Worm (Caenorhabditis elegans) whole organism, L1 larva: ENCODE data around the gene R144.6.

ENCODE experiments used
- C34B4.2 ChIP-seq: sonication (generic microtip); optimal IDR thresholded peaks from 2 replicates; lab custom pipeline; 2017; ENCODE audit warnings: mild to moderate bottlenecking, missing genetic modification characterization, missing compliant biosample characterization
- F16B12.6 ChIP-seq: fragments of 150-350 bp; optimal IDR thresholded peaks from 2 replicates; lab custom pipeline; 2014; ENCODE audit warnings: missing biosample characterization, missing genetic modification characterization
- Y116A8C.19 ChIP-seq: sonication (generic microtip); optimal IDR thresholded peaks from 2 replicates; lab custom pipeline; 2016; ENCODE audit warnings: missing compliant biosample characterization, missing genetic modification characterization, borderline replicate concordance
- aha-1 ChIP-seq: fragments of 150-350 bp; optimal IDR thresholded peaks from 2 replicates; lab custom pipeline; 2014; ENCODE audit warnings: missing biosample characterization, missing genetic modification characterization
- aly-2 ChIP-seq: fragments of 150-350 bp; optimal IDR thresholded peaks from 2 replicates; lab custom pipeline; 2014; ENCODE audit warnings: missing biosample characterization, missing genetic modification characterization
- ama-1 ChIP-seq: fragments of 150-350 bp; optimal IDR thresholded peaks from 2 replicates; lab custom pipeline; 2014
- blmp-1 ChIP-seq: fragments of 150-350 bp; optimal IDR thresholded peaks from 2 replicates; lab custom pipeline; 2014; ENCODE audit warnings: missing biosample characterization, missing genetic modification characterization
- ceh-63 ChIP-seq: fragments of 200-800 bp; sonication (Bioruptor generic); optimal IDR thresholded peaks from 2 replicates; lab custom pipeline; 2018; ENCODE audit warnings: mild to moderate bottlenecking, missing genetic modification characterization, missing compliant biosample characterization
- dpl-1 ChIP-seq, 3 experiments: fragments of 150-350 bp in 2 of 3; sonication (generic microtip) in 1 of 3; optimal IDR thresholded peaks; 2 replicates each; lab custom pipeline; 2014 to 2017; ENCODE audit warnings: missing biosample characterization in 3 of 3, missing genetic modification characterization in 3 of 3, missing genetic modification reagents in 3 of 3
- dsc-1 ChIP-seq: sonication (generic microtip); optimal IDR thresholded peaks from 2 replicates; lab custom pipeline; 2016; ENCODE audit warnings: mild to moderate bottlenecking, missing genetic modification characterization, missing compliant biosample characterization
- efl-1 ChIP-seq, 4 experiments: fragments of 150-350 bp; optimal IDR thresholded peaks in 3 of 4; peaks in 1 of 4; 1 replicate in 1 of 4; 2 replicates in 3 of 4; lab custom pipeline; 2014; ENCODE audit warnings: missing biosample characterization in 2 of 4, missing genetic modification characterization in 2 of 4, missing genetic modification reagents in 2 of 4
- efl-3 ChIP-seq: fragments of 200-800 bp; sonication (Bioruptor generic); optimal IDR thresholded peaks from 2 replicates; lab custom pipeline; 2018; ENCODE audit warnings: mild to moderate bottlenecking, missing genetic modification characterization, missing compliant biosample characterization
- egl-13 ChIP-seq: sonication (generic microtip); optimal IDR thresholded peaks from 2 replicates; lab custom pipeline; 2016; ENCODE audit warnings: missing genotype, missing genetic modification reagents, missing genetic modification characterization, missing compliant biosample characterization
- egl-27 ChIP-seq, 2 experiments: fragments of 150-350 bp in 1 of 2; sonication (generic microtip); optimal IDR thresholded peaks; 3 replicates each; lab custom pipeline; 2017 to 2018; ENCODE audit warnings: missing biosample characterization in 2 of 2, missing genetic modification characterization in 2 of 2, missing genetic modification reagents in 2 of 2
- elt-2 ChIP-seq: sonication (generic microtip); optimal IDR thresholded peaks from 2 replicates; lab custom pipeline; 2016; ENCODE audit warnings: missing genetic modification characterization, mild to moderate bottlenecking, inconsistent platforms, missing compliant biosample characterization, missing genetic modification reagents
- fkh-4 ChIP-seq: sonication (generic microtip); optimal IDR thresholded peaks from 2 replicates; lab custom pipeline; 2016; ENCODE audit warnings: missing compliant biosample characterization, missing genetic modification characterization, borderline replicate concordance
- fos-1 ChIP-seq: fragments of 150-350 bp; optimal IDR thresholded peaks from 2 replicates; lab custom pipeline; 2014; ENCODE audit warnings: missing biosample characterization, missing genetic modification characterization
- hlh-17 ChIP-seq: fragments of 200-800 bp; sonication (Bioruptor generic); optimal IDR thresholded peaks from 2 replicates; lab custom pipeline; 2018; ENCODE audit warnings: missing genetic modification characterization, mild to moderate bottlenecking, missing compliant biosample characterization, moderate library complexity, borderline replicate concordance
- irx-1 ChIP-seq: sonication (generic microtip); optimal IDR thresholded peaks from 2 replicates; lab custom pipeline; 2016; ENCODE audit warnings: missing genetic modification characterization, missing compliant biosample characterization
- isw-1 ChIP-seq: fragments of 200-800 bp; sonication (Bioruptor generic); IDR thresholded peaks from 2 replicates; pipeline ENCODE4 v1.3.6; 2022; ENCODE audit warnings: missing genetic modification characterization, missing compliant biosample characterization
- lin-35 ChIP-seq, 2 experiments: fragments of 150-350 bp; optimal IDR thresholded peaks; 2 replicates each; lab custom pipeline; 2014; ENCODE audit warnings: missing biosample characterization in 2 of 2, missing genetic modification characterization in 2 of 2, missing genetic modification reagents in 2 of 2
- lin-39 ChIP-seq: fragments of 150-350 bp; optimal IDR thresholded peaks from 2 replicates; lab custom pipeline; 2014; ENCODE audit warnings: missing biosample characterization, missing genetic modification reagents, missing genetic modification characterization
- lir-3 ChIP-seq: sonication (generic microtip); optimal IDR thresholded peaks from 2 replicates; lab custom pipeline; 2016; ENCODE audit warnings: mild to moderate bottlenecking, missing genetic modification characterization, moderate library complexity, missing compliant biosample characterization; ENCODE audit not compliant: poor library complexity
- lsy-2 ChIP-seq, 2 experiments: fragments of 150-350 bp; optimal IDR thresholded peaks; 2 replicates each; lab custom pipeline; 2014; ENCODE audit warnings: missing biosample characterization in 2 of 2, missing genetic modification characterization in 2 of 2
- mef-2 ChIP-seq: fragments of 150-350 bp; optimal IDR thresholded peaks from 2 replicates; lab custom pipeline; 2014; ENCODE audit warnings: missing biosample characterization, missing genetic modification characterization
- mep-1 ChIP-seq: fragments of 150-350 bp; optimal IDR thresholded peaks from 2 replicates; lab custom pipeline; 2014; ENCODE audit warnings: missing biosample characterization, missing genetic modification characterization
- nhr-12 ChIP-seq: sonication (generic microtip); optimal IDR thresholded peaks from 2 replicates; lab custom pipeline; 2017; ENCODE audit warnings: missing biosample characterization, missing genetic modification characterization
- nhr-20 ChIP-seq: sonication (generic microtip); optimal IDR thresholded peaks from 2 replicates; lab custom pipeline; 2016; ENCODE audit warnings: mild to moderate bottlenecking, missing genetic modification characterization, missing compliant biosample characterization
- nhr-237 ChIP-seq: fragments of 150-350 bp; optimal IDR thresholded peaks from 2 replicates; lab custom pipeline; 2014; ENCODE audit warnings: missing biosample characterization, missing genetic modification characterization
- nhr-47 ChIP-seq: sonication (generic microtip); optimal IDR thresholded peaks from 2 replicates; lab custom pipeline; 2016; ENCODE audit warnings: mild to moderate bottlenecking, missing genetic modification characterization, moderate library complexity, missing compliant biosample characterization
- nhr-76 ChIP-seq: sonication (generic microtip); optimal IDR thresholded peaks from 2 replicates; lab custom pipeline; 2017; ENCODE audit warnings: missing biosample characterization, missing genetic modification characterization
- nhr-77 ChIP-seq: fragments of 150-350 bp; optimal IDR thresholded peaks from 2 replicates; lab custom pipeline; 2014; ENCODE audit warnings: missing biosample characterization, missing genetic modification characterization
- nhr-84 ChIP-seq: sonication (generic microtip); optimal IDR thresholded peaks from 2 replicates; lab custom pipeline; 2017; ENCODE audit warnings: missing biosample characterization, missing genetic modification characterization
- nhr-85 ChIP-seq: sonication (generic microtip); peaks from one replicate; lab custom pipeline; 2016; ENCODE audit warnings: missing genetic modification characterization, inconsistent platforms, missing compliant biosample characterization
- nhr-90 ChIP-seq: sonication (generic microtip); optimal IDR thresholded peaks from 2 replicates; lab custom pipeline; 2016; ENCODE audit warnings: mild to moderate bottlenecking, missing genetic modification characterization, missing compliant biosample characterization; ENCODE audit not compliant: poor library complexity
- pag-3 ChIP-seq: sonication (generic microtip); optimal IDR thresholded peaks from 2 replicates; lab custom pipeline; 2017; ENCODE audit warnings: missing genetic modification characterization, mild to moderate bottlenecking, missing compliant biosample characterization, antibody characterized with exemption, borderline replicate concordance; ENCODE audit not compliant: insufficient read depth
- pax-3 ChIP-seq: fragments of 200-800 bp; sonication (Bioruptor generic); optimal IDR thresholded peaks from 2 replicates; lab custom pipeline; 2018; ENCODE audit warnings: mild to moderate bottlenecking, missing genetic modification characterization, moderate library complexity, missing compliant biosample characterization
- skn-1 ChIP-seq: fragments of 150-350 bp; optimal IDR thresholded peaks from 2 replicates; lab custom pipeline; 2014; ENCODE audit warnings: missing biosample characterization, missing genetic modification characterization
- snpc-4 ChIP-seq: fragments of 150-350 bp; optimal IDR thresholded peaks from 2 replicates; lab custom pipeline; 2014; ENCODE audit warnings: missing biosample characterization, missing genetic modification characterization
- snu-23 ChIP-seq: sonication (generic microtip); optimal IDR thresholded peaks from 2 replicates; lab custom pipeline; 2016; ENCODE audit warnings: missing genetic modification characterization, missing compliant biosample characterization
- sox-4 ChIP-seq: sonication (generic microtip); optimal IDR thresholded peaks from 2 replicates; lab custom pipeline; 2016; ENCODE audit warnings: missing genetic modification characterization, missing compliant biosample characterization
- sup-37 ChIP-seq: fragments of 200-800 bp; sonication (Bioruptor generic); optimal IDR thresholded peaks from 2 replicates; lab custom pipeline; 2018; ENCODE audit warnings: mild to moderate bottlenecking, missing genetic modification characterization, missing compliant biosample characterization
- swsn-7 ChIP-seq: sonication (generic microtip); optimal IDR thresholded peaks from 2 replicates; lab custom pipeline; 2016; ENCODE audit warnings: missing genetic modification characterization, missing compliant biosample characterization
- tlp-1 ChIP-seq: fragments of 150-350 bp; optimal IDR thresholded peaks from 2 replicates; lab custom pipeline; 2014; ENCODE audit warnings: missing biosample characterization, missing genetic modification characterization
- unc-130 ChIP-seq: fragments of 150-350 bp; optimal IDR thresholded peaks from 2 replicates; lab custom pipeline; 2017; ENCODE audit warnings: missing biosample characterization, missing genetic modification characterization, inconsistent platforms
- unc-30 ChIP-seq: sonication (generic microtip); optimal IDR thresholded peaks from 2 replicates; lab custom pipeline; 2017; ENCODE audit warnings: missing biosample characterization, missing genetic modification characterization
- unc-62 ChIP-seq: fragments of 150-350 bp; optimal IDR thresholded peaks from 2 replicates; lab custom pipeline; 2014; ENCODE audit warnings: missing biosample characterization, missing genetic modification reagents, missing genetic modification characterization
- zag-1 ChIP-seq: fragments of 150-350 bp; optimal IDR thresholded peaks from 2 replicates; lab custom pipeline; 2014; ENCODE audit warnings: missing biosample characterization, missing genetic modification characterization

The R144.6 gene

ce11 chrIII:5047175-5047574 lies 42.7 kb upstream of the R144.6 start, which contains the start of gene txbp-3 (continued):
- TF ChIP-seq zag-1 (tag; lab: Kevin White, UChicago) (no peak), tlp-1 (no peak), fos-1 (tag; lab: Kevin White, UChicago) (no peak), nhr-84 (tag; lab: Kevin White, UChicago) (no peak), efl-1 (optimal IDR thresholded peaks at IDR 0.05; lab: Kevin White, UChicago) (peak; percentile 37 to 42), efl-1 (GFP tag; optimal IDR thresholded peaks at IDR 0.05 in 1 of 2; lab: Kevin White, UChicago) (peak; percentile 38 to 80), dsc-1 (tag; lab: Kevin White, UChicago) (no peak), nhr-12 (tag; lab: Kevin White, UChicago) (no peak), efl-3 (GFP tag; lab: Kevin White, UChicago) (no peak), egl-13 (tag; lab: Kevin White, UChicago) (no peak), Y116A8C.19 (tag; lab: Kevin White, UChicago) (no peak), sox-4 (tag; lab: Kevin White, UChicago) (no peak), skn-1 (no peak), sup-37 (GFP tag; lab: Kevin White, UChicago) (no peak), egl-27 (tag; optimal IDR thresholded peaks at IDR 0.05; lab: Kevin White, UChicago) (no peak), unc-62 (GFP tag; lab: Kevin White, UChicago) (no peak), blmp-1 (peak; percentile 38), mep-1 (tag; lab: Kevin White, UChicago) (peak; percentile 81), nhr-237 (tag; lab: Kevin White, UChicago) (no peak), swsn-7 (tag; lab: Kevin White, UChicago) (peak; percentile 2), C34B4.2 (no peak), nhr-20 (tag; lab: Kevin White, UChicago) (peak; percentile 9), unc-130 (tag; lab: Kevin White, UChicago) (no peak), nhr-47 (tag; lab: Kevin White, UChicago) (peak; percentile 17), irx-1 (peak; percentile 20), aly-2 (tag; lab: Kevin White, UChicago) (no peak), dpl-1 (GFP tag; optimal IDR thresholded peaks at IDR 0.05; lab: Kevin White, UChicago) (peak in 2 of 3 experiments; percentile 4 to 56), lsy-2 (tag; optimal IDR thresholded peaks at IDR 0.05; lab: Kevin White, UChicago) (peak; percentile 12 to 48), nhr-90 (tag; lab: Kevin White, UChicago) (no peak), ama-1 (lab: Kevin White, UChicago) (no peak), snu-23 (GFP tag; lab: Kevin White, UChicago) (peak; percentile 44), ceh-63 (GFP tag; lab: Kevin White, UChicago) (no peak), nhr-76 (tag; lab: Kevin White, UChicago) (no peak), fkh-4 (tag; lab: Kevin White, UChicago) (no peak), isw-1 (GFP tag; lab: Robert Waterston, UW) (no peak), nhr-77 (tag; lab: Kevin White, UChicago) (no peak), hlh-17 (GFP tag; lab: Kevin White, UChicago) (no peak), F16B12.6 (tag; lab: Kevin White, UChicago) (no peak), aha-1 (tag; lab: Kevin White, UChicago) (no peak), pax-3 (tag; lab: Kevin White, UChicago) (no peak), unc-30 (tag; lab: Kevin White, UChicago) (no peak), pag-3 (tag; lab: Kevin White, UChicago) (no peak), snpc-4 (no peak), elt-2 (tag; lab: Kevin White, UChicago) (peak; percentile 18), lin-35 (GFP tag; optimal IDR thresholded peaks at IDR 0.05; lab: Kevin White, UChicago) (peak; percentile 32 to 47), lin-39 (no peak), mef-2 (no peak), lir-3 (peak; percentile 43), nhr-85 (no peak)
